Fruit fly (Drosophila melanogaster): ENCODE measurements around the gene orb2.

Gene orb2

DNA sequence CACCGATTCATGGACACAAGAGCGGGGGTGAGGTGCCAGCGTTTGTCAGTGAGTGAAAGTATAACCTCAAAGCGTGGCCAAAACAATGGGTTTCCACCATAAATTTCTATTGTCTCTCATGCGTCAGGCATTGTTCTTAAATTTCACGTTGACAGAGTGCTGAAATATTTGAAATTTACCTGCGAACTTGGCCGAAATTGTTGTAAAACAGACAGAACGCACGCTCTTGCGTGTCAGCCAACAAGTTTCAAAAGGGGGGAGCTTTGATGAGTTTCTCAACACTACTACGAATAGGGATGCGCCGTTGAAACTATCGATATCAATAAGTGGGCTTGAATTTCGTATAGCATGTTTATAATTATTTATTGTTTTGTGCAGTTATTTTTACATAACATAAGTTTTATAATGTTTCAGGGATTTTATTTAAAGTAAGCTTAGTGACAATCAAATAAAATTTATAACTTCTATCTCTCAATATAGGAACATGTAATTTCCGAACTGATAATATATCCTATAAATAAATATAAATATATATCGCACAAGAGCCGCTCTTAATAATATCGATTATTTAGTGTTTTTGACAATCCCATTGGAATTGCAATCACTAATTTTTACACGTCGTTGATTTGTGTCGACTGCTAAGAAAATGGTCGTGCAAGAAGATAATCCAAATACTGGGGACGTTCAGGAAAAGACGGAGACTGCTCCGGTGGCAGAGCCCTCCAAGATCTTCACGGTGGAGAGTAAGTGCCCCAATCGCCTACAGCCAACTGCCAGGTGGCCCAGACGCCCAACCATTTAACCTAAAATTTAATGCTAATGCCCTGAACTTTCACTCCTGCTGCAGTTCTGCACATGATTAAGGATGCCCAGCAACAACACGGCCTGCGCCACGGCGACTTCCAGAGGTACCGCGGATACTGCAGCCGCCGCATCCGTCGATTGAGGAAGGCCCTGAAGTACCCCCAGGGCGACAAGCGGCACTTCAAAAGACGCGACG, 20.5 kb upstream of the orb2 start, which contains the start of the genes pix and Srp68:
TSS of gene pix (minus strand) at position 288 of the 1,000 bp plus-strand sequence.
TSS of gene Srp68 (plus strand) at position 569 of the 1,000 bp plus-strand sequence.
- TF ChIP-seq fkh (GFP tag; optimal IDR thresholded peaks at IDR 0.05) (no peak), Eip75B (GFP tag; optimal IDR thresholded peaks at IDR 0.05) (no peak), CG16779 (tag; optimal IDR thresholded peaks at IDR 0.05) (no peak), Sox15 (GFP tag; optimal IDR thresholded peaks at IDR 0.05) (peak; percentile 59), CG11902 (GFP tag; optimal IDR thresholded peaks at IDR 0.05) (peak; percentile 48), Hr39 (GFP tag; optimal IDR thresholded peaks at IDR 0.05) (peak; percentile 15), lz (GFP tag; optimal IDR thresholded peaks at IDR 0.05) (peak; percentile 78), OdsH (GFP tag; optimal IDR thresholded peaks at IDR 0.05) (no peak), Eip78C (GFP tag) (no peak), svp (GFP tag) (peak; percentile 90), CG6808 (GFP tag; optimal IDR thresholded peaks at IDR 0.05) (no peak), cyc (GFP tag; optimal IDR thresholded peaks at IDR 0.05) (peak; percentile 53), Hr38 (GFP tag; optimal IDR thresholded peaks at IDR 0.05) (no peak), vri (GFP tag; optimal IDR thresholded peaks at IDR 0.05) (no peak), CG6276 (GFP tag; optimal IDR thresholded peaks at IDR 0.05) (no peak), net (GFP tag; optimal IDR thresholded peaks at IDR 0.05) (peak; percentile 12), Gug (GFP tag; IDR thresholded peaks at IDR 0.05) (0 out of 2 replicates have a peak, but pooled peaks have one; percentile 21), topi (GFP tag; optimal IDR thresholded peaks at IDR 0.05) (peak; percentile 11), eg (GFP tag; IDR thresholded peaks at IDR 0.05) (no peak), achi (GFP tag; optimal IDR thresholded peaks at IDR 0.05) (peak; percentile 66), CG3919 (GFP tag; optimal IDR thresholded peaks at IDR 0.05) (no peak), Smox (GFP tag; optimal IDR thresholded peaks at IDR 0.05) (no peak), CG10669 (GFP tag; optimal IDR thresholded peaks at IDR 0.05) (no peak), CG32006 (GFP tag; optimal IDR thresholded peaks at IDR 0.05) (no peak), CG31627 (GFP tag; optimal IDR thresholded peaks at IDR 0.05) (peak; percentile 70), CG11294 (GFP tag; IDR thresholded peaks at IDR 0.05) (no peak), fd85E (GFP tag; optimal IDR thresholded peaks at IDR 0.05) (no peak), Lpt (GFP tag; optimal IDR thresholded peaks at IDR 0.05) (no peak), CG9139 (GFP tag; optimal IDR thresholded peaks at IDR 0.05) (no peak), CG3032 (tag; optimal IDR thresholded peaks at IDR 0.05) (peak; percentile 69), CG10631 (GFP tag; optimal IDR thresholded peaks at IDR 0.05) (peak; percentile 47), Blimp-1 (GFP tag; optimal IDR thresholded peaks at IDR 0.05) (peak; percentile 84), CG6854 (GFP tag; optimal IDR thresholded peaks at IDR 0.05) (peak; percentile 18), CG15336 (GFP tag; IDR thresholded peaks at IDR 0.05) (0 out of 2 replicates have a peak, but pooled peaks have one; percentile 7), Sox102F (GFP tag; optimal IDR thresholded peaks at IDR 0.05) (no peak), dac (GFP tag; optimal IDR thresholded peaks at IDR 0.05) (no peak), CG11762 (GFP tag; optimal IDR thresholded peaks at IDR 0.05; ENCODE audit: insufficient read depth) (no peak), salr (GFP tag; optimal IDR thresholded peaks at IDR 0.05) (no peak), Ets21C (GFP tag; optimal IDR thresholded peaks at IDR 0.05) (no peak), acj6 (GFP tag; optimal IDR thresholded peaks at IDR 0.05) (no peak), Ets96B (tag; optimal IDR thresholded peaks at IDR 0.05) (peak; percentile 62), CG8319 (GFP tag; optimal IDR thresholded peaks at IDR 0.05) (no peak), Hr4 (GFP tag; optimal IDR thresholded peaks at IDR 0.05) (no peak), pdm3 (GFP tag; optimal IDR thresholded peaks at IDR 0.05) (no peak), esn (GFP tag; optimal IDR thresholded peaks at IDR 0.05) (peak; percentile 83), CG1621 (tag; optimal IDR thresholded peaks at IDR 0.05) (no peak), CG8632 (GFP tag; optimal IDR thresholded peaks at IDR 0.05) (no peak), CG7368 (GFP tag; optimal IDR thresholded peaks at IDR 0.05) (no peak), spab (GFP tag; optimal IDR thresholded peaks at IDR 0.05) (no peak), CG4318 (GFP tag; optimal IDR thresholded peaks at IDR 0.05) (no peak)

Data from whole organism, prepupa.